Fruit fly (Drosophila melanogaster) ovary, adult (tissue): ENCODE results near the gene Pbp45.

Experiments used
- CG17801 ChIP-seq: fragments of 200-800 bp; optimal IDR thresholded peaks from 2 replicates; lab custom pipeline; 2019; ENCODE audit warnings: missing biosample characterization, mild to moderate bottlenecking, missing genetic modification characterization, moderate library complexity; ENCODE audit not compliant: partially characterized antibody

The Pbp45 gene

dm6 chr3R:15839294-15839693 lies at the start of gene Pbp45:
Pbp45 (minus strand) TSS chr3R:15839515.
- no peak for TF ChIP-seq CG17801

DNA sequence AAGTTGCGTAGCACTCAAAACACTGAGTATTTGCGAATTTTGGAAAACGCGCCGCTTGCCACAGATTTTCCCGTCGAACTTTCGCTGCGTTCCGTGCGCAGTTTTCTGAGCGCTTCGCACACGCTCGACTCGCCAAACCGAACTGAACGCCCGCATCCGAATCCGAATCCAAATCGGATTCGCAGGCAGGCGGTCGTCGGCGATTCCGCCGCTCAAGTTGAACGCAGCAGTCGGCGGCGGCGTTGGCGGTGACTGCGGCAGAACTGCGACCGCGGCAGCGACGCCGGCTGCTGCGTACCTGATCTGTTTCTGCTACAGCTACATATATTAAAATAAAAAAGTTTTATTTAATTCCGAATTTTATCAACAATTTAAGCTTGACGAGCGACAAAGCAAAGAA lies 36.3 kb upstream of the Pbp45 start, which contains the start of gene CG31183:
Gene CG31183 (minus strand): TSS at position 329 of the 400 bp plus-strand sequence.
- TF ChIP-seq CG17801 = no peak

- no peak for TF ChIP-seq CG17801
Observed at dm6 chr3R:15872829-15873440, 33.6 kb upstream of the Pbp45 start.

dm6 chr3R:15859896-15860295 lies 20.6 kb upstream of the Pbp45 start, which contains the start of gene CG9632:
CG9632 (plus strand) TSS chr3R:15860196.
- TF ChIP-seq CG17801 = no peak

dm6 chr3R:15857189-15857767 lies 18.0 kb upstream of the Pbp45 start, which contains the start of gene Hmt-1:
Hmt-1 (minus strand) TSS chr3R:15857470.
- peak; percentile 42 for TF ChIP-seq CG17801

DNA sequence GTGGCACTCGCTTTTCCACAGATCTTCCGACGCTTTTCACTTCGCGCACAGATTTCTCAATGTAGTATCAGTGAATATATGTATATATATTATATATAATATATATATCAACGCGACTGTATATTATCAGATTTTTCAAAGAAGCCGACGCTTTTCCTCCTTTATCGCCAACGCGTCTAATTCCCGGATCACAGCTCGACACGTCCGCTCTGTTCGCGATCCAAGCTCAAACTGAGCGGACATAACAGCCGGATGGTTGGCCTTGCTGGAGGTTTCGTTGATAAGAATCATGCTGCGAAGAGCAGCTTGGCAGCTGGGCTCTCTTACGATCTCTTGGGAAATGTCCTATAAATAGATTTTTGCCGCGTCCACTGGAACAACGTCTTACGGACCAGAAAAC lies 14.0 kb upstream of the Pbp45 start, which contains the start of gene cv-d:
Gene cv-d (minus strand): TSS at position 235 of the 400 bp plus-strand sequence.
- no peak for TF ChIP-seq CG17801

dm6 chr3R:15851912-15852311 lies 12.6 kb upstream of the Pbp45 start:
- no peak for TF ChIP-seq CG17801

- TF ChIP-seq CG17801 = no peak
Observed at dm6 chr3R:15846234-15846633, 6.9 kb upstream of the Pbp45 start, which contains the start of gene CG4546. CG4546 (plus strand) TSS chr3R:15846534.

DNA sequence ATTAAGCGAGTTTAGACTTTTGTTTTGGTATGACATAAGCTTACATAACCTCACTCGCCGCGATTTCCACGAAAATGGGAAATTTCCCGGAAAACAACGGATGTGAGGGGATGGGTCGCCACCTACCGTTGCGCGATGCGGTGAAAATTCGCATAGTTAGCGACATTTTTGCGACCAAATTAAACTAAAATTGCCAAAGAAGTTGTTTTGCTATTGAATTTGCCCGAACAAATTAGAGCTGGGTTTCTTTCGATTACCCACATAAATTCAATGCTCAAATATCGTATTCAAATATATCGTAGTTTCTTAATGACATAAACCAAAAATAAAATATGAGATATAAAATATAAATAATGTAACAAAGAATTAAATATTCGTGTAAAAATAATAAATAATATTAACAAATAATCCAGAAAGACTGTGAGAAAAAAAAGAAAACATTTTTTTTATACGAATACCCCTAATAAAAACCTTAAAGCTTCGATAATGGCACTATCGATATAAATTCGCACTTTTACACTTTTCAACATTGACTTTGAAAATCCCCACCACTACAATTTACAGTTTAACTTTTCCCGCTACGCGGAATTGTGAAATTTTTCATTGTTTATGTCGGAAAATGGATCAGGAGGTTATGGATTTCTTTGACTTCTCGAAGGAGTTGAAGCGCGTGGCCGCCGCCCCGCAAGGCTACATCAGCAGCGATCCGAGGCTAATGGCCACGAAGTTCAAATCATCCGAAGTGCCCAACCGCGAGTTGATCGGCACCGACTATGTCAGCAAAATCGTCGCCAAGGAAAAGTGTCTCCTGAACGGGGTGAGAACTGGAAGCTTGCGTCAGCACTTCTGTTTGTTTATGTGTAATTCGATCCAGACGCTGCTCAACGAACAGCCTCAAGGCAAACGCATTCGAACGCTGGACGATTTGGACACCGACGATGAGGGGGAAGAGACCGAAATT lies 2.2 kb downstream of the Pbp45 start, which contains the start of the genes ND-23 and spn-E:
Gene ND-23 (minus strand): TSS at position 254 of the 961 bp plus-strand sequence.
Gene spn-E (plus strand): TSS at position 556 of the 961 bp plus-strand sequence.
- peak; percentile 77 for TF ChIP-seq CG17801

- TF ChIP-seq CG17801 = no peak
Observed at dm6 chr3R:15834375-15835031, 4.8 kb downstream of the Pbp45 start, which contains the start of the genes CG43317 and Arpc3A. CG43317 (minus strand) TSS chr3R:15834425. Arpc3A (plus strand) TSS chr3R:15834648.

dm6 chr3R:15833332-15833731 lies 6.0 kb downstream of the Pbp45 start, which contains the start of gene CG43318:
CG43318 (minus strand) TSS chr3R:15833432.
- no peak for TF ChIP-seq CG17801

DNA sequence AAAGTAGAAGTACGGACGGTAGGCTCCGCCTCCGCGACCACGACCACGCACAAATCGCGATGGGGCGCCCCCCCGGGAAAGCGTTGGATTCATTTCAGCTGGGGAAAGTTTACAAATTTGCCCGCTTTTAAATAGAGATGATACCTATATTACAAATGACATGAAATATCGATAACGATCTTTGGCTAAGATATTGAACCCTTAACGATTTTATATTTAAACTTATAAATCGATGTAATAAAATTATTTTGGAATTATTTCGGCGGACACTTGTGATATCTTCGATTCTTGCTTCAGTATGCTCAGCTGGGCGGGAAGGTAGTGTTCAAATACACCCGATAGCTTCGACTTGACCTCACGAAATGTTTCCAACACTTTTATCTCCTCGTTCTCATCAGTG lies 6.8 kb downstream of the Pbp45 start, which contains the start of gene rec:
Gene rec (minus strand): TSS at position 108 of the 400 bp plus-strand sequence.
- no peak for TF ChIP-seq CG17801

dm6 chr3R:15827559-15827958 lies 11.8 kb downstream of the Pbp45 start:
- TF ChIP-seq CG17801 = no peak

dm6 chr3R:15825521-15825920 lies 13.8 kb downstream of the Pbp45 start, which contains the start of gene CG4576:
CG4576 (plus strand) TSS chr3R:15825747.
- no peak for TF ChIP-seq CG17801

dm6 chr3R:15816276-15816675 lies 23.0 kb downstream of the Pbp45 start:
- TF ChIP-seq CG17801 = no peak

dm6 chr3R:15814150-15814549 lies 25.2 kb downstream of the Pbp45 start:
- TF ChIP-seq CG17801 = no peak
